Worm (Caenorhabditis elegans) whole organism, L2 larva: ENCODE results near the gene Y51H7BR.4.

Source experiments
- C34F6.9 ChIP-seq: fragments of 150-350 bp; optimal IDR thresholded peaks from 2 replicates; lab custom pipeline; 2014; ENCODE audit warnings: missing biosample characterization, missing genetic modification characterization
- ZK546.5 ChIP-seq: sonication (generic microtip); optimal IDR thresholded peaks from 2 replicates; lab custom pipeline; 2017; ENCODE audit warnings: missing biosample characterization, missing genetic modification characterization
- aly-2 ChIP-seq: fragments of 150-350 bp; optimal IDR thresholded peaks from 2 replicates; lab custom pipeline; 2014; ENCODE audit warnings: missing biosample characterization, missing genetic modification characterization
- ceh-82 ChIP-seq: fragments of 150-350 bp; optimal IDR thresholded peaks from 2 replicates; lab custom pipeline; 2014; ENCODE audit warnings: missing biosample characterization, missing genetic modification characterization
- gmeb-1 ChIP-seq: fragments of 150-350 bp; optimal IDR thresholded peaks from 2 replicates; lab custom pipeline; 2014; ENCODE audit warnings: missing biosample characterization, missing genetic modification characterization
- nhr-11 ChIP-seq: fragments of 150-350 bp; optimal IDR thresholded peaks from 2 replicates; lab custom pipeline; 2014; ENCODE audit warnings: missing biosample characterization, missing genetic modification characterization
- peb-1 ChIP-seq: fragments of 150-350 bp; optimal IDR thresholded peaks from 2 replicates; lab custom pipeline; 2014; ENCODE audit warnings: missing biosample characterization, missing genetic modification characterization
- snpc-4 ChIP-seq: fragments of 150-350 bp; optimal IDR thresholded peaks from 2 replicates; lab custom pipeline; 2014; ENCODE audit warnings: missing biosample characterization, missing genetic modification characterization

DNA sequence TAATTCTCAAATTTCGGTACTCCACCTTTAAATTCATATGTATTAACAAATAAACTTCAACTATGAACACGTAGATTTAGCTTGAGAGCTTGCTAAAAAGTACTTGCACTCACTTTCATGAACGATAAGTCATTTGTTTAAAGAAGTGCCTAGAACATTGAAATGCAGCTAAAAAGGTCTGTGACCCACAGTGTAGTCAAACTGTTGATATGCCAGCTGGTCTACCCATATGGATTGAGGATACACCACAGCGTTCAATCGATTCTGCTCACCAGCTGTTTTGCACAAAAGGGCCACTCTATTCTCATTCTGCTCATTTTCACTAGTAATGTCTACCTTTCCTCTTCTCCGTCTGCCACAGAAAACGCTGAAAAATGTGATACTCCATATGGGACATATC lies 6.8 kb downstream of the Y51H7BR.4 start, which contains the start of gene fbxb-43:
- no peak for TF ChIP-seq ZK546.5 (tag; lab: Kevin White, UChicago)
- no peak for TF ChIP-seq gmeb-1
- TF ChIP-seq peb-1 (tag; lab: Kevin White, UChicago), result no peak
- TF ChIP-seq aly-2, result no peak
- TF ChIP-seq ceh-82 (tag; lab: Kevin White, UChicago), result no peak
- no peak for TF ChIP-seq nhr-11 (tag; lab: Kevin White, UChicago)
- TF ChIP-seq snpc-4 (tag; lab: Kevin White, UChicago), result no peak
- TF ChIP-seq C34F6.9 (tag; lab: Kevin White, UChicago), result no peak
